Worm (Caenorhabditis elegans) whole organism, early embryonic: ENCODE results near the gene lin-14.

Source experiments
- B0310.2 ChIP-seq: sonication (generic microtip); optimal IDR thresholded peaks from 2 replicates; lab custom pipeline; 2016; ENCODE audit warnings: mild to moderate bottlenecking, missing genetic modification characterization, missing compliant biosample characterization
- F13C5.2 ChIP-seq: sonication (generic microtip); optimal IDR thresholded peaks from 2 replicates; lab custom pipeline; 2017; ENCODE audit warnings: mild to moderate bottlenecking, missing genetic modification characterization, inconsistent platforms, missing compliant biosample characterization
- aly-1 ChIP-seq: sonication (generic microtip); optimal IDR thresholded peaks from 2 replicates; lab custom pipeline; 2016; ENCODE audit warnings: missing genetic modification characterization, missing compliant biosample characterization
- ama-1 ChIP-seq: fragments of 150-350 bp; optimal IDR thresholded peaks from 2 replicates; lab custom pipeline; 2014
- ceh-13 ChIP-seq: fragments of 200-800 bp; sonication (Bioruptor generic); optimal IDR thresholded peaks from 2 replicates; lab custom pipeline; 2018; ENCODE audit warnings: mild to moderate bottlenecking, missing genetic modification characterization, missing compliant biosample characterization
- ceh-36 ChIP-seq: sonication (generic microtip); optimal IDR thresholded peaks from 2 replicates; lab custom pipeline; 2016; ENCODE audit warnings: missing genetic modification characterization, inconsistent platforms, missing compliant biosample characterization
- ets-7 ChIP-seq: sonication (generic microtip); optimal IDR thresholded peaks from 2 replicates; lab custom pipeline; 2016; ENCODE audit warnings: missing genotype, missing genetic modification characterization, missing compliant biosample characterization
- flt-1 ChIP-seq: fragments of 200-800 bp; sonication (Bioruptor generic); IDR thresholded peaks from 2 replicates; pipeline ENCODE4 v1.3.6; 2022; ENCODE audit warnings: missing genetic modification characterization, missing compliant biosample characterization
- hmbx-1 ChIP-seq: sonication (generic microtip); optimal IDR thresholded peaks from 2 replicates; lab custom pipeline; 2016; ENCODE audit warnings: mild to moderate bottlenecking, missing genetic modification characterization, missing compliant biosample characterization
- hmg-4 ChIP-seq: fragments of 200-800 bp; sonication (Bioruptor generic); optimal IDR thresholded peaks from 2 replicates; lab custom pipeline; 2018; ENCODE audit warnings: mild to moderate bottlenecking, missing genetic modification characterization, missing compliant biosample characterization
- hnd-1 ChIP-seq: sonication (generic microtip); optimal IDR thresholded peaks from 2 replicates; lab custom pipeline; 2016; ENCODE audit warnings: missing genetic modification characterization, missing compliant biosample characterization
- pes-1 ChIP-seq: fragments of 200-800 bp; sonication (Bioruptor generic); IDR thresholded peaks from 2 replicates; pipeline ENCODE4 v1.3.6; 2022; ENCODE audit warnings: missing genetic modification reagents, missing genetic modification characterization, missing compliant biosample characterization
- scrt-1 ChIP-seq: fragments of 200-800 bp; sonication (Bioruptor generic); IDR thresholded peaks from 2 replicates; pipeline ENCODE4 v1.3.6; 2022; ENCODE audit warnings: missing genetic modification characterization, missing compliant biosample characterization
- sea-1 ChIP-seq: fragments of 200-800 bp; sonication (Bioruptor generic); conservative IDR thresholded peaks from 2 replicates; pipeline ENCODE4 v1.3.6; 2022; ENCODE audit warnings: missing genetic modification characterization, missing compliant biosample characterization
- tbx-11 ChIP-seq: fragments of 200-800 bp; sonication (Bioruptor generic); IDR thresholded peaks from 2 replicates; pipeline ENCODE4 v1.3.6; 2022; ENCODE audit warnings: missing genetic modification characterization, missing compliant biosample characterization
- tbx-37 ChIP-seq: fragments of 200-800 bp; sonication (Bioruptor generic); conservative IDR thresholded peaks from 2 replicates; pipeline ENCODE4 v1.3.6; 2022; ENCODE audit warnings: missing genetic modification reagents, missing genetic modification characterization, missing compliant biosample characterization
- tra-4 ChIP-seq: sonication (generic microtip); optimal IDR thresholded peaks from 2 replicates; lab custom pipeline; 2017; ENCODE audit warnings: missing genetic modification characterization, missing compliant biosample characterization

The lin-14 gene

DNA sequence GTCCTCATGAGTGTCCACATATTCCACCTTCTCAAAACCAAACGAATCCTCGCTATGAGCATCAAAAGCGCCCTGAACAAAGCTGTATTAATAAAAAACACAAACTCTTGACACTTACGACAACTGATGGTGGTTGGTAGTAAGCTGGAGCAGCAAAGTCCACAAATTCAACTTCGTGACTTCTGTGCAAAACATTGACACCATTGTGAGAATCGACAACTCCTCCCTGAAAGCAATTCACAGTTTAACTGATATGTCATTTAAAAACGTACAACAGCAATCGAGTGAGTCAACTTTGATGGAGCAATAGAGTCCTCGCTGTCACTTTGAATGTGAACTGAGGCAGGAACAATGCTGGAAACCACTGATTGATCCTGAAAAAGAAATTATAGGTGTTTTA, 52.1 kb downstream of the lin-14 start:
- TF ChIP-seq ama-1 (no peak), scrt-1 (no peak), tbx-37 (GFP tag; lab: Robert Waterston, UW) (no peak), B0310.2 (tag; lab: Kevin White, UChicago) (no peak), F13C5.2 (tag; lab: Kevin White, UChicago) (no peak), hmbx-1 (tag; lab: Kevin White, UChicago) (no peak), tra-4 (tag; lab: Kevin White, UChicago) (no peak), sea-1 (GFP tag; lab: Robert Waterston, UW) (no peak), ceh-36 (no peak), ceh-13 (GFP tag; lab: Kevin White, UChicago) (no peak), hnd-1 (tag; lab: Kevin White, UChicago) (no peak), aly-1 (tag; lab: Kevin White, UChicago) (no peak), flt-1 (no peak), tbx-11 (GFP tag; lab: Robert Waterston, UW) (no peak), pes-1 (GFP tag; lab: Robert Waterston, UW) (no peak), hmg-4 (GFP tag; lab: Kevin White, UChicago) (no peak), ets-7 (tag; lab: Kevin White, UChicago) (no peak)

DNA sequence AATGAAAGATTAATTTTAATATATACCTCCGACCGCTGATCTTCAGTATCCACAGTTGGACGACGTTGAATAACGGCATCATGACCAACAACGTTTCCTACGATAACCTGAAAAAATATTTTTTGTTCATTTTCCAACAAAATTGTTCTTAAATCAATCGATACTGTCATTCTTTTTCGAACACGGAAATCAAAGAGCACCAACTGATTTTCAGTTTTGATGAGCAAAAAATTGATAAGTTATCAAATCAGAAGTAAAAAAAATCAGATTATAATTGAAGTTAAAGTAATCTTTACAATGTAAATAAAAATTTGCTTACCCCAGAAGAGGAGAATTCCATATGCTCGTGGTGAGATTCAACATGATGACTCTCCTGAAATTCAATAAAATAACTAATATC, 53.1 kb downstream of the lin-14 start:
- TF ChIP-seq flt-1 (no peak), hnd-1 (tag; lab: Kevin White, UChicago) (no peak), ceh-13 (GFP tag; lab: Kevin White, UChicago) (no peak), ets-7 (tag; lab: Kevin White, UChicago) (no peak), pes-1 (GFP tag; lab: Robert Waterston, UW) (no peak), sea-1 (GFP tag; lab: Robert Waterston, UW) (no peak), scrt-1 (no peak), hmg-4 (GFP tag; lab: Kevin White, UChicago) (no peak), tbx-37 (GFP tag; lab: Robert Waterston, UW) (no peak), ama-1 (no peak), F13C5.2 (tag; lab: Kevin White, UChicago) (no peak), hmbx-1 (tag; lab: Kevin White, UChicago) (no peak), tbx-11 (GFP tag; lab: Robert Waterston, UW) (no peak), B0310.2 (tag; lab: Kevin White, UChicago) (no peak), aly-1 (tag; lab: Kevin White, UChicago) (no peak), ceh-36 (no peak), tra-4 (tag; lab: Kevin White, UChicago) (no peak)

DNA sequence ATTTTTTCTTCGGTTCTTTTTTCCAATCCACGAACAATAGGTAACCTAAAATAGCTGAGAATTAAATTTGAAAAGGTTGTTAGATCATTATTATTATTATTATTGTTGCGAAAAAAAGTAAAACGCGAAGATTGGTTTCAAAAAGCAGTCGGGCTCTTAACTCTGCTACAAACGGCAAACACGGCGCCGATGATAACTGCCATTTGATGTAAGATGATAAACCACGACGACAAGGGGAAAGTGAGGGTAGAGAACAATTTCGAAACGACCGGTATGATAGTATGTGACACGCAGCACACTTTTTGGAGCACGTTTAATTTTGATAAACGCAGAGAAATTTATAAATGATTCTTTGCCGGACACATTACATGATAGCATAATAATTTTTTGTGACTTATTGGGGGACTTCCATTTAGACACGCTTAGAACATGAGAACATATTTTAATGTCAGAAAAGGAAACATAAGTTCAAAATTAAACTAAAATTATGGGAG, 53.7 kb downstream of the lin-14 start, which contains the start of gene hpo-34:
TSS of gene hpo-34 (minus strand) at position 51 of the 494 bp plus-strand sequence.
- TF ChIP-seq tra-4 (tag; lab: Kevin White, UChicago) (no peak), ama-1 (no peak), hnd-1 (tag; lab: Kevin White, UChicago) (no peak), tbx-37 (GFP tag; lab: Robert Waterston, UW) (no peak), aly-1 (tag; lab: Kevin White, UChicago) (no peak), hmbx-1 (tag; lab: Kevin White, UChicago) (no peak), F13C5.2 (tag; lab: Kevin White, UChicago) (no peak), pes-1 (GFP tag; lab: Robert Waterston, UW) (no peak), ceh-13 (GFP tag; lab: Kevin White, UChicago) (no peak)

DNA sequence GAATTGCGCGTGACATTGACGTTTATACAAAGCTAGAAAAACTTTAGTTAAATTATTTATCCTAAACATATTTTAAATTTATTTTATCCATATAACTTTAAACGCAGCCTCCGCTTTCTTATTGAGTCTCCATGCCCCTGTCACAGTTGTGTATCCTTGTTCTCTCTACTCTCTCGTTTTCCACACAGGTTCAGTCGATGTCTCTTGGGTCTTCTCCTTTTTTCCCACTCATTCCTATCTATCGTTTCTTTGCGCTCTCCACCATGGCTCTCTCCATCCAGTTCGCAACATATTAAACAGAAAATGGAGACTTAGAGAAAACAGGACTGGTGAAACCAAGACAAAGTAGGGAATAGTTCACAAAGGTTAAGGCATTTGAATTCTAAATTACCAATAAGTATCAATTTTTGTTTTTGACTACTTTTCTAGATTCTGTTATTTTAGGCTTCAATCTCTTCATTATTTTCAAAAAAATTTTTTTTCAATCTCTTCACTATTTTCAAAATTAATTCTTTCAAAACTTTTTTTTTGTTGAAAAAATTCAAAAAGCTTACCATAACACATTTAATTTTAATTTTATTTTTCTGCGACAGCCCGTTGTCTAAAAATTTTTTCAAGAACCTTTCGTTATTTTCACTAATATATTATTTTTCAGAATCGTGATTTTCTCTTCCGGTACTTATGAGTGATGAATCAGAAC, 56.8 kb downstream of the lin-14 start, which contains the start of gene sdc-2:
TSS of gene sdc-2 (plus strand) at position 650 of the 700 bp plus-strand sequence.
- peak; percentile 63 for TF ChIP-seq F13C5.2 (tag; lab: Kevin White, UChicago)
- TF ChIP-seq hmg-4 (GFP tag; lab: Kevin White, UChicago) = peak; percentile 74
- no peak for TF ChIP-seq hnd-1 (tag; lab: Kevin White, UChicago)

DNA sequence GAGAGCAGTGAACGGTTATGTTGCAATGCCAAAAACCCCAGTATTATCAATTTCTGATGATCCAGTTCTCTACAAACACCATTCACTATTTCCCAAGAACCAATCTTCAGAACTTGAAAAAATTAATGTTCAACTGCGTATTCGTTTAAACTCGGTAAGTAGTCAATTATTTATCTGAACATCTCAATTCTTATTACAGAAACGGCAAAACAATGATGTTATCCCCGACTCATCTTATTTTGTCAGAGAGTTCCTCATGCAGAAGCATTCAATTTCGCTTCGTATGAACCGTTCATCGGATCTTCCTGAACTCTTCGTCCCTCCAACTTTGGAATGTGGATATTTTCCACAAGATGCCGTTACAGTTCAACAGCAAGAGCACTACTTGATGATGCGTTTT, 58.3 kb downstream of the lin-14 start:
- TF ChIP-seq F13C5.2 (tag; lab: Kevin White, UChicago) (no peak), tra-4 (tag; lab: Kevin White, UChicago) (no peak), flt-1 (no peak)

DNA sequence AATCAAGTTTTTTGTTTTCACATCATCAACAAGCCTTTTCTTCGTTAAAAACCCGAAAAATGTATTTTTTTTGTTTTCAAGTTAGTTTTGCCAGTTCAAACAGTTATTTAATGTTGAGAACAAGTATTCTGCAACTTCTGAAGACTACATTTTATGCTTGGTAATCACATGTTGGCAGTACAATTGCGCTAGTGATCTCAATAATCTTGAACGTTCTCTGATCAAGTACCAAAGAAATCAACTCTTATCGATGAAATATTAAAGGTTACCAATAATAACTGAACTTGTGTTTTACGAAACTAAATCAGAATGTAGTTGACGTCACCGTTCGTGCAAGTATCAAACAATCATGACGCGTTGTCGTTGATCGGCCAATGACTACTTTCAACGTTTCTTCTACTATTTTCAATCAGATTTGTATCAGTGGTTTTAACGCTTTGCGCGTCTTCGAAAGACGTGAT, 68.2 kb downstream of the lin-14 start, which contains the start of gene C35C5.8:
TSS of gene C35C5.8 (plus strand) at position 51 of the 461 bp plus-strand sequence.
- TF ChIP-seq tbx-37 (GFP tag; lab: Robert Waterston, UW) (no peak), flt-1 (no peak), tbx-11 (GFP tag; lab: Robert Waterston, UW) (no peak), aly-1 (tag; lab: Kevin White, UChicago) (no peak), F13C5.2 (tag; lab: Kevin White, UChicago) (no peak), hmbx-1 (tag; lab: Kevin White, UChicago) (no peak)

DNA sequence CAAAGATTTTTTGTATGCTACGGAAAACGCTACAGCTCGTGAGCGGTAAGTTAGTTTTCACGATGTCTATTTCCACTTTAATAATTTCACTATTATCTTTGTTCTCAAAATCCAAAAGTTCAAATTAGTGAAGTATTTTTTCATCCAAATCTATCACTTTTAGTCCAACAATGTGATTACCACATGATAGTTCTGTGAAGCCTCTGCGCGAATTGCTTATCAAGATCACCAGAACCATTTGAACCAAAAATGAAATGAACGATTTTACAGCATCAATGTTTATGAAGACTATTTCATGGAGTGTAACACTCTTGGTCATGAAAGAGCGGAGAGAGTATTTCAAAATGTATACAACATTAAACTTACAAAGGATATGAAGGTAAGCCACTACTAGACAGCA, 69.1 kb downstream of the lin-14 start:
- no peak for TF ChIP-seq ama-1
- TF ChIP-seq hmbx-1 (tag; lab: Kevin White, UChicago) = no peak
- TF ChIP-seq hmg-4 (GFP tag; lab: Kevin White, UChicago) = no peak
- TF ChIP-seq F13C5.2 (tag; lab: Kevin White, UChicago) = no peak
- no peak for TF ChIP-seq ceh-13 (GFP tag; lab: Kevin White, UChicago)
- TF ChIP-seq scrt-1 = no peak
- TF ChIP-seq pes-1 (GFP tag; lab: Robert Waterston, UW) = no peak
- no peak for TF ChIP-seq tbx-11 (GFP tag; lab: Robert Waterston, UW)
- no peak for TF ChIP-seq ets-7 (tag; lab: Kevin White, UChicago)
- TF ChIP-seq ceh-36 = no peak
- no peak for TF ChIP-seq flt-1
- TF ChIP-seq tra-4 (tag; lab: Kevin White, UChicago) = no peak
- no peak for TF ChIP-seq tbx-37 (GFP tag; lab: Robert Waterston, UW)
- no peak for TF ChIP-seq sea-1 (GFP tag; lab: Robert Waterston, UW)
- no peak for TF ChIP-seq hnd-1 (tag; lab: Kevin White, UChicago)
- TF ChIP-seq B0310.2 (tag; lab: Kevin White, UChicago) = no peak
- TF ChIP-seq aly-1 (tag; lab: Kevin White, UChicago) = no peak
